Fruit fly (Drosophila melanogaster): ENCODE data around the gene Gem4c.

Gene Gem4c

DNA sequence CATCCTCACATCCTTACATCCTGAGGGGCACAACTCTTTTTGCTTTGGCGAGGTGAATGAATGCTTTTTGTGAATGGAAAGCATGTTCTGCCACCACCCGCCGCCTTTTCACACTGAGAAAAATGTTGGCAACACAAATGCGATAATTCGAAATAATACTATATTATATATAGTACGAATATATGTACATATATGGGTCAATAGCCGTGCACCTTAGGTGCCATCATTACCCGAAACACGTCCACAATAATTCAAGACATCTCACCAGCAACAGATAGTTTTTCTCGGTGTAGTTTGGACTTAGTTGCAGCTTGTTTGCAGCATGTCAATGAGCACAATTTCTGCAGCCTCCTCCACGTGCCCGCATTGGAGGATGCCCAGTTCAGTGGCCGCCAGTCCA is 13.2 kb upstream of the Gem4c start (continued):
- TF ChIP-seq trem (tag; optimal IDR thresholded peaks at IDR 0.05) (no peak), slbo (GFP tag; IDR thresholded peaks at IDR 0.05) (peak; percentile 47; the same call in 1 of the 2 replicates), TFAM (GFP tag; optimal IDR thresholded peaks at IDR 0.05) (no peak), grau (tag; optimal IDR thresholded peaks at IDR 0.05) (peak; percentile 37), CG7786 (GFP tag; optimal IDR thresholded peaks at IDR 0.05) (no peak), hkb (optimal IDR thresholded peaks at IDR 0.05) (no peak), hkb (GFP tag; IDR thresholded peaks at IDR 0.05) (peak; percentile 52; the same call in 1 of the 2 replicates), lmd (GFP tag; IDR thresholded peaks at IDR 0.05) (0 out of 2 replicates have a peak, but pooled peaks have one; percentile 15), Fer1 (GFP tag; optimal IDR thresholded peaks at IDR 0.05) (peak; percentile 19), az2 (GFP tag; optimal IDR thresholded peaks at IDR 0.05) (peak; percentile 33), CG11504 (tag; optimal IDR thresholded peaks at IDR 0.05) (peak; percentile 59), Xbp1 (GFP tag; optimal IDR thresholded peaks at IDR 0.05) (peak; percentile 27), sob (GFP tag; IDR thresholded peaks at IDR 0.05) (0 out of 2 replicates have a peak, but pooled peaks have one; percentile 8), CG17361 (GFP tag; IDR thresholded peaks at IDR 0.05) (0 out of 3 replicates have a peak, but pooled peaks have one; percentile 23), CG14667 (GFP tag; IDR thresholded peaks at IDR 0.05) (peak; percentile 25; the same call in 1 of the 2 replicates), Dref (GFP tag; IDR thresholded peaks at IDR 0.05) (no peak), sisA (GFP tag; IDR thresholded peaks at IDR 0.05) (peak; percentile 49), jing (GFP tag; optimal IDR thresholded peaks at IDR 0.05) (peak; percentile 5), tup (GFP tag; optimal IDR thresholded peaks at IDR 0.05) (no peak)

DNA sequence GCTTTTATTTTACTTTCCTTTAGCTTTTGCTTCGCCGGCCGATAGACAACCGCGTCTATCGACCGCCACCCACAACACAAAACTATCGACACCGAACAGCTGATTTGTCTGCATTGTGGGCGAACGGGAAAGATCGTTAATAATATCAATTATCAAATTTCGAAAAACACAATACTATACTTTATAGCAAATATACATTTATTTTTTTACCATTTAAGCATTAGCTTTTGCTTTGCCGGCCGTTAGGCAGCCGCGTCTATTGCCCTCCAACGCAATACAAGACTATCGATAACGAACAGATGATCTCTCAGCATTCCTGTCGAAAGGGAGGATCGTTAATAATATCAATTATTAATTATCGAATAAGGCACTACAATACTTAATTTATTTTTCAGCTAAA is 8.7 kb upstream of the Gem4c start, which contains the start of the genes CG2938 and Glos:
CG2938 (minus strand) TSS at position 296 of the 400 bp plus-strand sequence.
Glos (plus strand) TSS at position 344 of the 400 bp plus-strand sequence.
- peak; percentile 19 for TF ChIP-seq CG30020 (tag; optimal IDR thresholded peaks at IDR 0.05)
- peak; percentile 74 for TF ChIP-seq sna (GFP tag; IDR thresholded peaks at IDR 0.05; ENCODE audit: partially characterized antibody)
- TF ChIP-seq nmo (GFP tag; optimal IDR thresholded peaks at IDR 0.05), result peak; percentile 21
- peak; percentile 59; the same call in 2 of the 3 replicates for TF ChIP-seq zen2 (GFP tag; IDR thresholded peaks at IDR 0.05; ENCODE audit: partially characterized antibody)
- TF ChIP-seq Sry-δ (GFP tag; optimal IDR thresholded peaks at IDR 0.05), result peak; percentile 50
- no peak for TF ChIP-seq NFAT (GFP tag; IDR thresholded peaks at IDR 0.05)
- TF ChIP-seq CG11560 (tag; IDR thresholded peaks at IDR 0.05), result peak; percentile 59; the same call in 1 of the 3 replicates
- 0 out of 4 replicates have a peak, but pooled peaks have one; percentile 61 for TF ChIP-seq chinmo (GFP tag; IDR thresholded peaks at IDR 0.05; ENCODE audit: partially characterized antibody)
- TF ChIP-seq emc (GFP tag; optimal IDR thresholded peaks at IDR 0.05), result no peak
- no peak for TF ChIP-seq cad (GFP tag; optimal IDR thresholded peaks at IDR 0.05)
- TF ChIP-seq CG2129 (GFP tag; IDR thresholded peaks at IDR 0.05; ENCODE audit: partially characterized antibody), result peak; percentile 73
- no peak for TF ChIP-seq CG13123 (GFP tag; optimal IDR thresholded peaks at IDR 0.05)
- no peak for TF ChIP-seq sisA (GFP tag; IDR thresholded peaks at IDR 0.05)
- peak; percentile 65; the same call in 2 of the 3 replicates for TF ChIP-seq knrl (GFP tag; IDR thresholded peaks at IDR 0.05; ENCODE audit: partially characterized antibody)
- no peak for TF ChIP-seq gro (GFP tag; optimal IDR thresholded peaks at IDR 0.05)
- peak; percentile 61; the same call in 1 of the 2 replicates for TF ChIP-seq amos (GFP tag; IDR thresholded peaks at IDR 0.05; ENCODE audit: partially characterized antibody)
- no peak for TF ChIP-seq Rx (GFP tag; IDR thresholded peaks at IDR 0.05)
- peak; percentile 57; the same call in 1 of the 2 replicates for TF ChIP-seq tna (GFP tag; IDR thresholded peaks at IDR 0.05; ENCODE audit: partially characterized antibody)
- peak; percentile 68; the same call in 2 of the 3 replicates for TF ChIP-seq CG14860 (GFP tag; IDR thresholded peaks at IDR 0.05; ENCODE audit: partially characterized antibody)
- no peak for TF ChIP-seq ase (GFP tag; IDR thresholded peaks at IDR 0.05)
- TF ChIP-seq CG9727 (GFP tag; optimal IDR thresholded peaks at IDR 0.05), result no peak
- peak; percentile 50 for TF ChIP-seq Med (GFP tag)
- no peak for TF ChIP-seq CG10366 (GFP tag; IDR thresholded peaks at IDR 0.05)
- peak; percentile 13 for TF ChIP-seq CG1603 (tag; optimal IDR thresholded peaks at IDR 0.05)
- peak; percentile 79 for TF ChIP-seq unc-4 (GFP tag; IDR thresholded peaks at IDR 0.05; ENCODE audit: partially characterized antibody)
- TF ChIP-seq Dll (GFP tag; IDR thresholded peaks at IDR 0.05; ENCODE audit: partially characterized antibody), result peak; percentile 86
- peak; percentile 69; the same call in 1 of the 3 replicates for TF ChIP-seq Doc3 (GFP tag; IDR thresholded peaks at IDR 0.05; ENCODE audit: partially characterized antibody)
- no peak for TF ChIP-seq p53 (GFP tag; optimal IDR thresholded peaks at IDR 0.05)
- TF ChIP-seq pho (GFP tag; optimal IDR thresholded peaks at IDR 0.05), result no peak
- peak; percentile 22 for TF ChIP-seq Dp (GFP tag; optimal IDR thresholded peaks at IDR 0.05)
- TF ChIP-seq Sry-β (GFP tag; optimal IDR thresholded peaks at IDR 0.05), result no peak
- no peak for TF ChIP-seq ttk (GFP tag; IDR thresholded peaks at IDR 0.05)
